Fruit fly (Drosophila melanogaster) whole organism, prepupa: ENCODE measurements around the gene CG3719.

Source experiments
- Blimp-1 ChIP-seq: fragments of 200-800 bp; sonication (Bioruptor generic); optimal IDR thresholded peaks from 3 replicates; lab custom pipeline; 2017; ENCODE audit warnings: missing biosample characterization, missing genetic modification characterization, mild to moderate bottlenecking, moderate library complexity, missing genetic modification reagents
- CG11294 ChIP-seq: fragments of 200-800 bp; sonication (Bioruptor generic); IDR thresholded peaks from 2 replicates; pipeline ENCODE4 v1.3.6; 2022; ENCODE audit warnings: missing biosample characterization, missing genetic modification characterization
- CG11762 ChIP-seq: fragments of 200-800 bp; sonication (Bioruptor generic); optimal IDR thresholded peaks from 3 replicates; lab custom pipeline; 2016; ENCODE audit warnings: missing biosample characterization, missing genetic modification characterization; ENCODE audit not compliant: insufficient read depth
- CG16779 ChIP-seq: fragments of 200-800 bp; sonication (Bioruptor generic); optimal IDR thresholded peaks from 3 replicates; lab custom pipeline; 2017; ENCODE audit warnings: missing biosample characterization, mild to moderate bottlenecking, missing genetic modification characterization
- CG6808 ChIP-seq: fragments of 200-800 bp; sonication (Bioruptor generic); optimal IDR thresholded peaks from 3 replicates; lab custom pipeline; 2017; ENCODE audit warnings: missing biosample characterization, missing genetic modification characterization, mild to moderate bottlenecking, moderate library complexity, missing genetic modification reagents
- CG7368 ChIP-seq: fragments of 200-800 bp; sonication (Bioruptor generic); optimal IDR thresholded peaks from 3 replicates; lab custom pipeline; 2016; ENCODE audit warnings: missing biosample characterization, missing genetic modification characterization
- Ets96B ChIP-seq: fragments of 200-800 bp; optimal IDR thresholded peaks from 2 replicates; lab custom pipeline; 2019; ENCODE audit warnings: missing biosample characterization, mild to moderate bottlenecking, missing genetic modification characterization, moderate library complexity
- Gug ChIP-seq: fragments of 200-800 bp; sonication (Bioruptor generic); IDR thresholded peaks from 2 replicates; pipeline ENCODE4 v1.3.6; 2022; ENCODE audit warnings: missing biosample characterization, missing genetic modification characterization
- Hr39 ChIP-seq: fragments of 200-800 bp; sonication (Bioruptor generic); optimal IDR thresholded peaks from 2 replicates; lab custom pipeline; 2016; ENCODE audit warnings: missing biosample characterization, missing genetic modification characterization
- Lpt ChIP-seq: fragments of 200-800 bp; sonication (Bioruptor generic); optimal IDR thresholded peaks from 3 replicates; lab custom pipeline; 2016; ENCODE audit warnings: missing biosample characterization, missing genetic modification characterization
- Smox ChIP-seq: fragments of 200-800 bp; sonication (Bioruptor generic); optimal IDR thresholded peaks from 3 replicates; lab custom pipeline; 2016; ENCODE audit warnings: missing biosample characterization, missing genetic modification characterization
- Sox14 ChIP-seq: fragments of 200-800 bp; sonication (Bioruptor generic); optimal IDR thresholded peaks from 3 replicates; lab custom pipeline; 2016; ENCODE audit warnings: missing biosample characterization, missing genetic modification characterization
- dac ChIP-seq: fragments of 200-800 bp; sonication (Bioruptor generic); optimal IDR thresholded peaks from 2 replicates; lab custom pipeline; 2017; ENCODE audit warnings: missing biosample characterization, mild to moderate bottlenecking, missing genetic modification characterization

DNA sequence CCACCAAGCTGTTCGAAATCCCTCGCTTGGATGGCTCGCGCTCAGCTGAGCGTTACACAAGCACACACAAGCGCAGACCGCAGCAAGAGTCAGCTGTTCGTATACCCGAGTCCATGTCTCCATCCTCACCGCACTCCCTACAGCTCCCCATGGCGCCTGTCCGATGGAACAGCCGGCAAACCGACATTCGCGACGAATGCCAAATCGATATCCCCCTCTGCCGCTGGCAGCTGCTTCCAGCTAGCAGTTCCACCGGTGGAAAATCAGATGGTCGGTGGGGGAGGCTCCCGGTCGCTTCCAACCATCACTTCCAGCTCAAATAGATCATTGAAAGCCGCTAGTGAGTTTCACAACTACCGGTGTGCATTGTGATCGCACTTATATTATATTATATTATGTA lies 30.0 kb upstream of the CG3719 start:
- no peak for TF ChIP-seq dac
- TF ChIP-seq CG11294 (GFP tag; lab: Robert Waterston, UW), result no peak
- TF ChIP-seq CG11762, result no peak
- no peak for TF ChIP-seq CG6808
- TF ChIP-seq Smox (GFP tag; lab: Kevin White, UChicago), result no peak
- TF ChIP-seq Sox14 (GFP tag; lab: Kevin White, UChicago), result no peak
- no peak for TF ChIP-seq Gug (GFP tag; lab: Robert Waterston, UW)
- TF ChIP-seq CG16779 (tag; lab: Kevin White, UChicago), result no peak
- TF ChIP-seq Ets96B (tag; lab: Kevin White, UChicago), result no peak
- no peak for TF ChIP-seq Hr39
- no peak for TF ChIP-seq Blimp-1 (GFP tag; lab: Kevin White, UChicago)
- TF ChIP-seq CG7368 (GFP tag; lab: Kevin White, UChicago), result no peak
- TF ChIP-seq Lpt (GFP tag; lab: Kevin White, UChicago), result no peak
